Worm (Caenorhabditis elegans): ENCODE results near the gene C15H9.4.

DNA sequence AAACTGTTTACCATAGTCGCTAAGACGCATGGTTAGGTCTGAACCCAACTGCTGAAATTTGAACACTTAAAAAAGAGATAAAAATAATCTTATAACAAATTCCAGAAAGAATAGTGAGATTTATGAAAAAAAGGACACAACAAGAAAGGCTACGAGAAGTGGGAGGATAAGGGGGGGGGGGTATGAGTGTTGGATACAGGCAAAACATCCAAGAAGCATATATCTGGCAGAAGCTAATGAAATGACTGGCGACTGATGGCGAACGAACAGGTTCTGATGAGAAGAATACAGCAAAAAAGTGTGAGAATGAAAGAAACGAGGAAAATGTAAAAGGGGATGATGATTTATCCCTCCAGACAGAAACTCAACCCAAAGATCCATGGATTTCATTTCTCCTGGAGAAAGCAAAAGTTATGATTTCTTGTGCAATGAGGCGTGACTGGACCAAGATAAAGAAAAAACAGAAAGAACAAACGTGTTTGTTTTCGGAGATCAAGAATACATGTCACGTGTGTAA, 31.4 kb upstream of the C15H9.4 start, which contains the start of gene ptr-4:
- TF ChIP-seq fkh-10 (GFP tag; optimal IDR thresholded peaks at IDR 0.05) (no peak), ces-1 (GFP tag; optimal IDR thresholded peaks at IDR 0.05) (no peak), pag-3 (tag; optimal IDR thresholded peaks at IDR 0.05; ENCODE audit: borderline replicate concordance, insufficient read depth) (no peak), nhr-11 (tag; optimal IDR thresholded peaks at IDR 0.05) (no peak), unc-130 (tag; optimal IDR thresholded peaks at IDR 0.05) (no peak), aha-1 (tag; optimal IDR thresholded peaks at IDR 0.05) (no peak), nhr-28 (tag; optimal IDR thresholded peaks at IDR 0.05) (no peak), C34B4.2 (tag; optimal IDR thresholded peaks at IDR 0.05) (no peak), egl-27 (tag; optimal IDR thresholded peaks at IDR 0.05) (no peak), unc-62 (GFP tag; optimal IDR thresholded peaks at IDR 0.05) (no peak), dpl-1 (GFP tag; optimal IDR thresholded peaks at IDR 0.05) (no peak)

All from whole organism, L1 larva.